Worm (Caenorhabditis elegans) whole organism, L4 larva: Measurements from ENCODE around the gene C33A11.2.

Experiments used
- F44E2.7 ChIP-seq: fragments of 200-800 bp; sonication (Bioruptor generic); IDR thresholded peaks from 2 replicates; pipeline ENCODE4 v2.1.2; 2022; ENCODE audit warnings: missing genetic modification characterization, missing compliant biosample characterization
- Y48G9A.11 ChIP-seq: fragments of 200-800 bp; sonication (Bioruptor generic); IDR thresholded peaks from 2 replicates; pipeline ENCODE4 v1.3.6; 2022; ENCODE audit warnings: missing genetic modification reagents, missing genetic modification characterization, missing compliant biosample characterization
- Y5F2A.4 ChIP-seq: fragments of 200-800 bp; sonication (Bioruptor generic); optimal IDR thresholded peaks from 2 replicates; lab custom pipeline; 2018; ENCODE audit warnings: mild to moderate bottlenecking, missing genetic modification characterization, missing compliant biosample characterization
- Y75B8A.6 ChIP-seq: fragments of 200-800 bp; sonication (Bioruptor generic); IDR thresholded peaks from 2 replicates; pipeline ENCODE4 v1.3.6; 2022; ENCODE audit warnings: missing genetic modification reagents, missing genetic modification characterization, missing compliant biosample characterization
- ZK337.2 ChIP-seq: fragments of 200-800 bp; sonication (Bioruptor generic); IDR thresholded peaks from 2 replicates; pipeline ENCODE4 v1.3.6; 2022; ENCODE audit warnings: missing genetic modification reagents, missing genetic modification characterization, missing compliant biosample characterization
- ZK546.5 ChIP-seq, 2 experiments: sonication (generic microtip); optimal IDR thresholded peaks; 2 replicates each; lab custom pipeline; 2017; ENCODE audit warnings: missing biosample characterization in 2 of 2, missing genetic modification characterization in 2 of 2
- aha-1 ChIP-seq: fragments of 150-350 bp; peaks from one replicate; lab custom pipeline; 2014; ENCODE audit warnings: missing biosample characterization, missing genetic modification characterization
- aly-2 ChIP-seq: sonication (generic microtip); optimal IDR thresholded peaks from 2 replicates; lab custom pipeline; 2018; ENCODE audit warnings: missing biosample characterization, missing genetic modification characterization
- ceh-20 ChIP-seq: fragments of 200-800 bp; sonication (Bioruptor generic); IDR thresholded peaks from 2 replicates; pipeline ENCODE4 v1.3.6; 2022; ENCODE audit warnings: missing genetic modification reagents, missing genetic modification characterization, missing compliant biosample characterization
- ceh-28 ChIP-seq: fragments of 150-350 bp; optimal IDR thresholded peaks from 2 replicates; lab custom pipeline; 2014; ENCODE audit warnings: missing biosample characterization, missing genetic modification reagents, missing genetic modification characterization
- ceh-62 ChIP-seq: sonication (generic microtip); optimal IDR thresholded peaks from 2 replicates; lab custom pipeline; 2017; ENCODE audit warnings: missing biosample characterization, missing genetic modification characterization
- ces-1 ChIP-seq: fragments of 150-350 bp; sonication (generic microtip); optimal IDR thresholded peaks from 4 replicates; lab custom pipeline; 2014; ENCODE audit warnings: missing biosample characterization, missing genetic modification reagents, missing genetic modification characterization
- cey-2 ChIP-seq: sonication (generic microtip); optimal IDR thresholded peaks from 3 replicates; lab custom pipeline; 2017; ENCODE audit warnings: missing genetic modification characterization, mild to moderate bottlenecking, missing compliant biosample characterization, antibody characterized with exemption, borderline replicate concordance; ENCODE audit not compliant: insufficient read depth
- daf-16 ChIP-seq, 3 experiments: sonication (generic microtip); optimal IDR thresholded peaks; 2 replicates each; lab custom pipeline; 2016 to 2017; ENCODE audit warnings: missing genetic modification characterization in 3 of 3, missing genetic modification reagents in 3 of 3, mild to moderate bottlenecking in 2 of 3, missing compliant biosample characterization in 2 of 3, missing biosample characterization in 1 of 3, moderate library complexity in 1 of 3
- dmd-6 ChIP-seq: fragments of 200-800 bp; sonication (Bioruptor generic); IDR thresholded peaks from 2 replicates; pipeline ENCODE4 v1.3.6; 2022; ENCODE audit warnings: missing genetic modification reagents, missing genetic modification characterization, missing compliant biosample characterization
- dmd-8 ChIP-seq: fragments of 200-800 bp; sonication (Bioruptor generic); IDR thresholded peaks from 2 replicates; pipeline ENCODE4 v1.3.6; 2022; ENCODE audit warnings: missing genetic modification characterization, missing compliant biosample characterization
- egl-43 ChIP-seq: fragments of 200-800 bp; sonication (Bioruptor generic); IDR thresholded peaks from 2 replicates; pipeline ENCODE4 v1.3.6; 2022; ENCODE audit warnings: missing genetic modification reagents, missing genetic modification characterization, missing compliant biosample characterization
- gei-8 ChIP-seq: fragments of 200-800 bp; sonication (Bioruptor generic); optimal IDR thresholded peaks from 2 replicates; lab custom pipeline; 2018; ENCODE audit warnings: mild to moderate bottlenecking, missing genetic modification characterization, missing compliant biosample characterization
- hif-1 ChIP-seq, 2 experiments: sonication (generic microtip); optimal IDR thresholded peaks; 2 replicates each; lab custom pipeline; 2016 to 2017; ENCODE audit warnings: missing compliant biosample characterization in 2 of 2, missing genetic modification characterization in 2 of 2, missing genetic modification reagents in 2 of 2, missing genotype in 2 of 2, mild to moderate bottlenecking in 1 of 2
- hlh-11 ChIP-seq: fragments of 200-800 bp; sonication (Bioruptor generic); optimal IDR thresholded peaks from 2 replicates; lab custom pipeline; 2018; ENCODE audit warnings: mild to moderate bottlenecking, missing genetic modification characterization, missing compliant biosample characterization
- hlh-30 ChIP-seq: sonication (generic microtip); optimal IDR thresholded peaks from 2 replicates; lab custom pipeline; 2017; ENCODE audit warnings: antibody characterized with exemption, mild to moderate bottlenecking, missing genetic modification characterization, missing compliant biosample characterization; ENCODE audit not compliant: insufficient read depth
- lim-7 ChIP-seq: fragments of 200-800 bp; sonication (Bioruptor generic); IDR thresholded peaks from 2 replicates; pipeline ENCODE4 v1.3.6; 2022; ENCODE audit warnings: missing genetic modification characterization, missing compliant biosample characterization
- lin-15B ChIP-seq: fragments of 150-350 bp; sonication (generic microtip); optimal IDR thresholded peaks from 3 replicates; lab custom pipeline; 2014; ENCODE audit warnings: missing biosample characterization, missing genetic modification characterization
- madf-9 ChIP-seq: fragments of 200-800 bp; sonication (Bioruptor generic); conservative IDR thresholded peaks from 2 replicates; pipeline ENCODE4 v1.3.6; 2022; ENCODE audit warnings: missing genetic modification reagents, missing genetic modification characterization, missing compliant biosample characterization
- mdl-1 ChIP-seq, 2 experiments: fragments of 150-350 bp in 1 of 2; sonication (generic microtip) in 1 of 2; optimal IDR thresholded peaks; 2 replicates each; lab custom pipeline; 2014 to 2017; ENCODE audit warnings: missing biosample characterization in 2 of 2, missing genetic modification characterization in 2 of 2
- mdt-29 ChIP-seq: fragments of 200-800 bp; sonication (Bioruptor generic); IDR thresholded peaks from 2 replicates; pipeline ENCODE4 v1.3.6; 2022; ENCODE audit warnings: missing genetic modification reagents, missing genetic modification characterization, missing compliant biosample characterization
- mxl-2 ChIP-seq: fragments of 200-800 bp; sonication (Bioruptor generic); conservative IDR thresholded peaks from 2 replicates; pipeline ENCODE4 v1.3.6; 2022; ENCODE audit warnings: missing genetic modification reagents, missing genetic modification characterization, missing compliant biosample characterization
- mxl-3 ChIP-seq: fragments of 200-800 bp; sonication (Bioruptor generic); optimal IDR thresholded peaks from 2 replicates; lab custom pipeline; 2018; ENCODE audit warnings: mild to moderate bottlenecking, missing genetic modification characterization, missing compliant biosample characterization
- nhr-111 ChIP-seq: fragments of 200-800 bp; sonication (Bioruptor generic); optimal IDR thresholded peaks from 2 replicates; lab custom pipeline; 2018; ENCODE audit warnings: mild to moderate bottlenecking, missing genetic modification characterization, missing compliant biosample characterization
- nhr-25 ChIP-seq: sonication (generic microtip); optimal IDR thresholded peaks from 2 replicates; lab custom pipeline; 2017; ENCODE audit warnings: missing genetic modification characterization, mild to moderate bottlenecking, missing compliant biosample characterization, antibody characterized with exemption, moderate library complexity, borderline replicate concordance; ENCODE audit not compliant: insufficient read depth
- nhr-28 ChIP-seq: fragments of 150-350 bp; optimal IDR thresholded peaks from 2 replicates; lab custom pipeline; 2014; ENCODE audit warnings: missing biosample characterization, missing genetic modification characterization
- nhr-48 ChIP-seq: sonication (generic microtip); optimal IDR thresholded peaks from 2 replicates; lab custom pipeline; 2016; ENCODE audit warnings: mild to moderate bottlenecking, missing genetic modification characterization, missing compliant biosample characterization
- nhr-6 ChIP-seq: fragments of 150-350 bp; optimal IDR thresholded peaks from 2 replicates; lab custom pipeline; 2014; ENCODE audit warnings: missing biosample characterization, missing genetic modification characterization
- nhr-77 ChIP-seq: fragments of 150-350 bp; optimal IDR thresholded peaks from 2 replicates; lab custom pipeline; 2014; ENCODE audit warnings: missing biosample characterization, missing genetic modification characterization
- php-3 ChIP-seq: fragments of 200-800 bp; sonication (Bioruptor generic); IDR thresholded peaks from 2 replicates; pipeline ENCODE4 v1.3.6; 2022; ENCODE audit warnings: missing genetic modification reagents, missing genetic modification characterization, missing compliant biosample characterization
- sdz-12 ChIP-seq: fragments of 200-800 bp; sonication (Bioruptor generic); optimal IDR thresholded peaks from 2 replicates; lab custom pipeline; 2018; ENCODE audit warnings: mild to moderate bottlenecking, missing genetic modification characterization, missing compliant biosample characterization
- skn-1 ChIP-seq: fragments of 150-350 bp; optimal IDR thresholded peaks from 2 replicates; lab custom pipeline; 2014; ENCODE audit warnings: missing biosample characterization, missing genetic modification characterization
- snpc-1.2 ChIP-seq: fragments of 200-800 bp; sonication (Bioruptor generic); IDR thresholded peaks from 2 replicates; pipeline ENCODE4 v1.3.6; 2022; ENCODE audit warnings: missing genetic modification reagents, missing genetic modification characterization, missing compliant biosample characterization
- spr-1 ChIP-seq: sonication (generic microtip); optimal IDR thresholded peaks from 2 replicates; lab custom pipeline; 2016; ENCODE audit warnings: mild to moderate bottlenecking, missing genetic modification characterization, missing compliant biosample characterization
- tag-97 ChIP-seq: fragments of 200-800 bp; sonication (Bioruptor generic); IDR thresholded peaks from 2 replicates; pipeline ENCODE4 v1.3.6; 2022; ENCODE audit warnings: missing genetic modification characterization, missing compliant biosample characterization
- tra-1 ChIP-seq: fragments of 200-800 bp; sonication (Bioruptor generic); IDR thresholded peaks from 2 replicates; pipeline ENCODE4 v1.3.6; 2022; ENCODE audit warnings: missing genetic modification reagents, missing genetic modification characterization, missing compliant biosample characterization
- vab-7 ChIP-seq: fragments of 200-800 bp; sonication (Bioruptor generic); IDR thresholded peaks from 2 replicates; pipeline ENCODE4 v1.3.6; 2022; ENCODE audit warnings: missing genetic modification reagents, missing genetic modification characterization, missing compliant biosample characterization
- zfp-3 ChIP-seq: fragments of 200-800 bp; sonication (Bioruptor generic); conservative IDR thresholded peaks from 2 replicates; pipeline ENCODE4 v1.3.6; 2022; ENCODE audit warnings: missing genetic modification reagents, missing genetic modification characterization, missing compliant biosample characterization
- zip-2 ChIP-seq: fragments of 150-350 bp; optimal IDR thresholded peaks from 2 replicates; lab custom pipeline; 2014; ENCODE audit warnings: missing biosample characterization, missing genetic modification characterization
- ztf-7 ChIP-seq: fragments of 150-350 bp; optimal IDR thresholded peaks from 2 replicates; lab custom pipeline; 2014; ENCODE audit warnings: missing biosample characterization, missing genetic modification characterization

C33A11.2 gene

DNA sequence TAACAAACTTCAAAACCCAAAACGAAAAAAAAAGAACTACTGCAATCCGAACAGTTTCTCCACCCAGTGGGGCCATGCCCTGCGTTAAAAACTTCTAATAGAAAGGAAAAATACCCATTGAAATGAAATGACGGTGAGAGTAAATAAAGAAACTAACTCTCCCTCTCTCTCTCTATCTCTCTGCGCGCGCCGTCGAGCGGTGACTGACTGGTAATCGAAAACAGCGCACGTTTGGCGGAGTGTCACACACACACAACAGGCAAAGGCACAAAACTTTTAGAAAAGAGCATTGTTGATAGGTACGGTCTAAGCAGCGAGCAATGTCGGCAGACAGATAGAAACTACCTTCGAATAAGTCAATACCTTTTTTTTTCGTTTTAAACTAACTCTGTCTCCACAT is 10.8 kb downstream of the C33A11.2 start (continued):
- no peak for TF ChIP-seq egl-43 (GFP tag; lab: Robert Waterston, UW)
- TF ChIP-seq F44E2.7: no peak
- TF ChIP-seq daf-16 (GFP tag; optimal IDR thresholded peaks at IDR 0.05; lab: Kevin White, UChicago): no peak
- peak; percentile 85 for TF ChIP-seq daf-16 (tag; optimal IDR thresholded peaks at IDR 0.05; lab: Kevin White, UChicago)
- TF ChIP-seq mdt-29 (GFP tag; lab: Robert Waterston, UW): no peak
- TF ChIP-seq ceh-20 (GFP tag; lab: Robert Waterston, UW): no peak
- TF ChIP-seq Y5F2A.4: no peak
- TF ChIP-seq gei-8: no peak
- no peak for TF ChIP-seq sdz-12
- TF ChIP-seq tra-1 (GFP tag; lab: Robert Waterston, UW): no peak
- TF ChIP-seq ZK337.2 (GFP tag; lab: Robert Waterston, UW): no peak
- TF ChIP-seq spr-1 (tag; lab: Kevin White, UChicago): no peak
- no peak for TF ChIP-seq zip-2
- peak; percentile 46 for TF ChIP-seq dmd-6 (GFP tag; lab: Robert Waterston, UW)
- peak; percentile 4 for TF ChIP-seq nhr-6 (tag; lab: Kevin White, UChicago)
- peak; percentile 42 for TF ChIP-seq mxl-3
- no peak for TF ChIP-seq lin-15B (tag; lab: Kevin White, UChicago)
- no peak for TF ChIP-seq php-3 (GFP tag; lab: Robert Waterston, UW)
- TF ChIP-seq skn-1: no peak
- TF ChIP-seq ZK546.5 (tag; optimal IDR thresholded peaks at IDR 0.05; lab: Kevin White, UChicago): no peak
- TF ChIP-seq nhr-111 (GFP tag; lab: Kevin White, UChicago): no peak
- no peak for TF ChIP-seq ceh-28 (tag; lab: Kevin White, UChicago)
- TF ChIP-seq snpc-1.2 (GFP tag; lab: Robert Waterston, UW): no peak

DNA sequence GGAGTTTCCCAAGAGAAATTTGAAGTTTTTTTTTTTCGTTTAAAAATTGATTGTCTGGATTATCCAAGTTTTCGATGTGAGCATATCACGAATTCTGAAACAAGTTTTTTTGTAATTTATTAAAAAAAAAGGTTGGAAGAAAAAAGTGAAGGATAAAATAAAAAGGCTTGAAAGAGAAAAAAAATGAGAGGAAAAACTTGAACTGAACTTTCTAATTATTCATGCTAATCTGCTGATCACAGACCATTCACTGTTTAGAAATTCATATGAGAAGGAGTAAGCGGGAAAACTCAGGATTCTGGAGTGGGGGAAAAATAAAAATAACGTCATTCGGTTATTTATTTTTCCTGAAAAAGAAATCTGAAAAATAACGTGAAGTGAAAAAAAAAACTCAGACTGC is 11.9 kb downstream of the C33A11.2 start, which contains the start of gene svh-5:
TSS of gene svh-5 (minus strand) at position 101 of the 400 bp plus-strand sequence.
- TF ChIP-seq zip-2 (no peak), ZK337.2 (GFP tag; lab: Robert Waterston, UW) (no peak), ces-1 (GFP tag; lab: Kevin White, UChicago) (no peak), spr-1 (tag; lab: Kevin White, UChicago) (no peak), aha-1 (no peak), lin-15B (tag; lab: Kevin White, UChicago) (no peak), mxl-2 (no peak), zfp-3 (GFP tag; lab: Robert Waterston, UW) (no peak)

DNA sequence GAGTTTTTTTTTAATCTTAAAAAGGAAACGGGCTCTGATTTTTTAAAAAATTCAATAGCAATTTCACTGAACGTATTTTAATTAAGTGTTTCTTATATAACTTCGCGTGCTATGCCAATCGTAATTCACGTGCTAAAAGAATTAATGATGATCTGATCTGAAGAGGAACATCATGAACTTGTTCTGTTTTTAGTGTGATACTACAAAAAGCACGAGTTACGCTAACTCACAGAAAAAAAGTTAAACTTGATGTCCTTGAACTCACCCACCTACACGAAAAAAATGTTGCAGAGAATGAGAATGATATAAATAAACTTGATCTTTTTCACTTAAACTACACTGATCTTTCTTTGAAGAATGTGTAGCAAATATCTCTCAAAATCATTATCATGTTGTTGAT is 14.1 kb downstream of the C33A11.2 start:
- TF ChIP-seq lim-7 (GFP tag; lab: Robert Waterston, UW): no peak
- TF ChIP-seq hlh-30 (tag; lab: Kevin White, UChicago): peak; percentile 72
- TF ChIP-seq nhr-48 (tag; lab: Kevin White, UChicago): peak; percentile 54
- TF ChIP-seq nhr-28 (tag; lab: Kevin White, UChicago): peak; percentile 44
- TF ChIP-seq nhr-25 (tag; lab: Kevin White, UChicago): peak; percentile 12
- TF ChIP-seq dmd-6 (GFP tag; lab: Robert Waterston, UW): peak; percentile 51
- TF ChIP-seq dmd-8: no peak
- TF ChIP-seq aha-1: peak; percentile 67

DNA sequence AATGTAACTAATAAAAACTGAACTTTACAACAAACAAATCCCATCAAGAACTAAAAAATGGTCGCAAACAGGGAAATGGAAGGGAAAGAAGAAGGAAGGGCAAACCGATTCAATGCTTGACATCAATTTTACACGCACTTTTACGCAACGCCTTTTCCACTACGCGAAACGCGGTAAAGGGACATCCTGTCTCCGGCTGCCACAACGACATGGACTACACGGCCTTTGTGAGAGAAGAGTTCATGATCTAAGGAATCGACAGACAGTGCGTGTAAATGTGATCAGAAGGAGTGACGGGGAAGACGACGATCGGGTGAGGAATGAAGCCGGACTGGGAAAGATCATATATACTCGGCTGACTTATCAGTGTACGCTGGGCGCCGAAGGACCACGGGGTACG is 14.6 kb downstream of the C33A11.2 start:
- TF ChIP-seq ZK546.5 (tag; optimal IDR thresholded peaks at IDR 0.05; lab: Kevin White, UChicago) (no peak), nhr-28 (tag; lab: Kevin White, UChicago) (peak; percentile 15), cey-2 (tag; lab: Kevin White, UChicago) (no peak), aly-2 (no peak), madf-9 (GFP tag; lab: Robert Waterston, UW) (no peak), vab-7 (no peak), Y48G9A.11 (no peak), aha-1 (peak; percentile 43), hlh-11 (peak; percentile 32), sdz-12 (no peak), hif-1 (tag; optimal IDR thresholded peaks at IDR 0.05; lab: Kevin White, UChicago) (no peak), ceh-62 (tag; lab: Kevin White, UChicago) (no peak), Y75B8A.6 (GFP tag; lab: Robert Waterston, UW) (no peak), ztf-7 (tag; lab: Kevin White, UChicago) (no peak), mdl-1 (tag; optimal IDR thresholded peaks at IDR 0.05; lab: Kevin White, UChicago) (no peak), dmd-6 (GFP tag; lab: Robert Waterston, UW) (no peak), nhr-77 (tag; lab: Kevin White, UChicago) (no peak), zip-2 (no peak), mxl-3 (peak; percentile 45), tag-97 (GFP tag; lab: Robert Waterston, UW) (no peak), mdt-29 (GFP tag; lab: Robert Waterston, UW) (no peak)
